Fruit fly (Drosophila melanogaster) whole organism, embryonic: ENCODE data around the gene Tailor.

Source experiments
- B-H1 ChIP-seq: fragments of 200-800 bp; sonication (Bioruptor generic); IDR thresholded peaks from 3 replicates; pipeline ENCODE4 v1.3.6; 2022; ENCODE audit warnings: missing biosample characterization, missing genetic modification characterization
- B-H2 ChIP-seq: fragments of 200-800 bp; sonication (Bioruptor generic); optimal IDR thresholded peaks from 2 replicates; lab custom pipeline; 2018; ENCODE audit warnings: missing biosample characterization, mild to moderate bottlenecking, missing genetic modification characterization
- Blimp-1 ChIP-seq: fragments of 200-800 bp; sonication (Bioruptor generic); optimal IDR thresholded peaks from 3 replicates; lab custom pipeline; 2018; ENCODE audit warnings: missing biosample characterization, missing genetic modification characterization, mild to moderate bottlenecking, moderate library complexity, missing genetic modification reagents
- BtbVII ChIP-seq: fragments of 200-800 bp; sonication (Bioruptor generic); optimal IDR thresholded peaks from 3 replicates; lab custom pipeline; 2017; ENCODE audit warnings: missing biosample characterization, mild to moderate bottlenecking, missing genetic modification characterization
- CG1024 ChIP-seq: fragments of 200-800 bp; sonication (Bioruptor generic); IDR thresholded peaks from 2 replicates; pipeline ENCODE4 v1.3.6; 2022; ENCODE audit warnings: missing biosample characterization, missing genetic modification characterization
- CG11247 ChIP-seq: fragments of 200-800 bp; sonication (Bioruptor generic); IDR thresholded peaks from 2 replicates; pipeline ENCODE4 v1.3.6; 2022; ENCODE audit warnings: missing biosample characterization, missing genetic modification characterization
- CG13123 ChIP-seq: fragments of 200-800 bp; sonication (Bioruptor generic); optimal IDR thresholded peaks from 2 replicates; lab custom pipeline; 2016; ENCODE audit warnings: missing biosample characterization, missing genetic modification characterization
- CG15073 ChIP-seq: fragments of 200-800 bp; sonication (Bioruptor generic); optimal IDR thresholded peaks from 2 replicates; lab custom pipeline; 2016; ENCODE audit warnings: missing biosample characterization, missing genetic modification characterization
- CG15601 ChIP-seq: fragments of 200-800 bp; sonication (Bioruptor generic); optimal IDR thresholded peaks from 3 replicates; lab custom pipeline; 2019; ENCODE audit warnings: missing biosample characterization, mild to moderate bottlenecking, missing genetic modification characterization, moderate library complexity
- CG17612 ChIP-seq: fragments of 200-800 bp; sonication (Bioruptor generic); IDR thresholded peaks from 2 replicates; pipeline ENCODE4 v1.3.6; 2022; ENCODE audit warnings: missing biosample characterization, missing genetic modification characterization
- CG1792 ChIP-seq: fragments of 200-800 bp; sonication (Bioruptor generic); optimal IDR thresholded peaks from 2 replicates; lab custom pipeline; 2016; ENCODE audit warnings: missing biosample characterization, missing genetic modification characterization
- CG1832 ChIP-seq: fragments of 200-800 bp; sonication (Bioruptor generic); optimal IDR thresholded peaks from 2 replicates; lab custom pipeline; 2017; ENCODE audit warnings: missing biosample characterization, mild to moderate bottlenecking, missing genetic modification characterization, inconsistent platforms
- CG2199 ChIP-seq: fragments of 200-800 bp; sonication (Bioruptor generic); IDR thresholded peaks from 3 replicates; pipeline ENCODE4 v1.3.6; 2022; ENCODE audit warnings: missing biosample characterization, missing genetic modification characterization
- CG2712 ChIP-seq: fragments of 200-800 bp; optimal IDR thresholded peaks from 3 replicates; lab custom pipeline; 2019; ENCODE audit warnings: missing biosample characterization, mild to moderate bottlenecking, missing genetic modification characterization, moderate library complexity
- CG3281 ChIP-seq: fragments of 200-800 bp; sonication (Bioruptor generic); optimal IDR thresholded peaks from 3 replicates; lab custom pipeline; 2017; ENCODE audit warnings: missing biosample characterization, mild to moderate bottlenecking, missing genetic modification characterization
- CG6765 ChIP-seq: fragments of 200-800 bp; sonication (Bioruptor generic); optimal IDR thresholded peaks from 3 replicates; lab custom pipeline; 2017; ENCODE audit warnings: missing biosample characterization, mild to moderate bottlenecking, missing genetic modification characterization
- CG7271 ChIP-seq: fragments of 200-800 bp; sonication (Bioruptor generic); optimal IDR thresholded peaks from 2 replicates; lab custom pipeline; 2018; ENCODE audit warnings: missing biosample characterization, mild to moderate bottlenecking, missing genetic modification characterization, moderate library complexity
- CG8478 ChIP-seq: fragments of >200 bp; optimal IDR thresholded peaks from 2 replicates; lab custom pipeline; 2018
- Camta ChIP-seq: fragments of 200-800 bp; sonication (Bioruptor generic); optimal IDR thresholded peaks from 2 replicates; lab custom pipeline; 2016; ENCODE audit warnings: missing biosample characterization, missing genetic modification characterization
- Dek ChIP-seq: fragments of 200-800 bp; sonication (Bioruptor generic); optimal IDR thresholded peaks from 3 replicates; lab custom pipeline; 2019; ENCODE audit warnings: missing biosample characterization, mild to moderate bottlenecking, missing genetic modification characterization, moderate library complexity
- Elba2 ChIP-seq: fragments of 200-800 bp; sonication (Bioruptor generic); optimal IDR thresholded peaks from 3 replicates; lab custom pipeline; 2016; ENCODE audit warnings: missing biosample characterization, missing genetic modification characterization
- Hmr ChIP-seq: fragments of 200-800 bp; sonication (Bioruptor generic); optimal IDR thresholded peaks from 3 replicates; lab custom pipeline; 2017; ENCODE audit warnings: mild to moderate bottlenecking, missing biosample characterization, missing genetic modification reagents, missing genetic modification characterization
- Neu2 ChIP-seq: fragments of 200-800 bp; sonication (Bioruptor generic); optimal IDR thresholded peaks from 3 replicates; lab custom pipeline; 2016; ENCODE audit warnings: missing biosample characterization, missing genetic modification characterization, borderline replicate concordance
- Nf-YB ChIP-seq: fragments of 200-800 bp; sonication (Bioruptor generic); optimal IDR thresholded peaks from 3 replicates; lab custom pipeline; 2019; ENCODE audit warnings: missing biosample characterization, mild to moderate bottlenecking, missing genetic modification characterization, moderate library complexity
- Oli ChIP-seq: fragments of 200-800 bp; sonication (Bioruptor generic); optimal IDR thresholded peaks from 2 replicates; lab custom pipeline; 2018; ENCODE audit warnings: missing biosample characterization, mild to moderate bottlenecking, missing genetic modification characterization, moderate library complexity
- Ravus ChIP-seq: fragments of 200-800 bp; sonication (Bioruptor generic); IDR thresholded peaks from 2 replicates; pipeline ENCODE4 v1.3.6; 2022; ENCODE audit warnings: missing biosample characterization, missing genetic modification characterization
- YL-1 ChIP-seq: fragments of 200-800 bp; sonication (Bioruptor generic); optimal IDR thresholded peaks from 3 replicates; lab custom pipeline; 2017; ENCODE audit warnings: missing biosample characterization, mild to moderate bottlenecking, missing genetic modification characterization
- abd-A ChIP-seq: fragments of 200-800 bp; sonication (Bioruptor generic); optimal IDR thresholded peaks from 3 replicates; lab custom pipeline; 2019; ENCODE audit warnings: missing biosample characterization, mild to moderate bottlenecking, missing genetic modification characterization, moderate library complexity
- ap ChIP-seq: fragments of 200-800 bp; sonication (Bioruptor generic); IDR thresholded peaks from 2 replicates; pipeline ENCODE4 v1.3.6; 2022; ENCODE audit warnings: missing biosample characterization, missing genetic modification characterization
- ase ChIP-seq: fragments of 200-800 bp; sonication (Bioruptor generic); IDR thresholded peaks from 3 replicates; pipeline ENCODE4 v1.3.6; 2022; ENCODE audit warnings: missing biosample characterization, missing genetic modification characterization
- bab2 ChIP-seq: fragments of 200-800 bp; sonication (Bioruptor generic); optimal IDR thresholded peaks from 2 replicates; lab custom pipeline; 2016; ENCODE audit warnings: missing biosample characterization, missing genetic modification characterization
- btn ChIP-seq: fragments of 200-800 bp; sonication (Bioruptor generic); optimal IDR thresholded peaks from 2 replicates; lab custom pipeline; 2016; ENCODE audit warnings: missing biosample characterization, missing genetic modification characterization
- ewg ChIP-seq: fragments of 200-800 bp; sonication (Bioruptor generic); optimal IDR thresholded peaks from 3 replicates; lab custom pipeline; 2017; ENCODE audit warnings: mild to moderate bottlenecking, missing biosample characterization, missing genetic modification reagents, missing genetic modification characterization
- gce ChIP-seq: fragments of 200-800 bp; sonication (Bioruptor generic); IDR thresholded peaks from 3 replicates; pipeline ENCODE4 v1.3.6; 2022; ENCODE audit warnings: missing biosample characterization, missing genetic modification characterization
- grn ChIP-seq: fragments of 200-800 bp; sonication (Bioruptor generic); optimal IDR thresholded peaks from 3 replicates; lab custom pipeline; 2017; ENCODE audit warnings: missing biosample characterization, missing genetic modification characterization
- klu ChIP-seq: fragments of 200-800 bp; sonication (Bioruptor generic); IDR thresholded peaks from 2 replicates; pipeline ENCODE4 v1.3.6; 2022; ENCODE audit warnings: missing biosample characterization, missing genetic modification characterization
- mld ChIP-seq: fragments of 200-800 bp; sonication (Bioruptor generic); IDR thresholded peaks from 3 replicates; pipeline ENCODE4 v1.3.6; 2022; ENCODE audit warnings: missing biosample characterization, missing genetic modification characterization; ENCODE audit not compliant: partially characterized antibody
- nmo ChIP-seq: fragments of 200-800 bp; sonication (Bioruptor generic); optimal IDR thresholded peaks from 2 replicates; lab custom pipeline; 2018; ENCODE audit warnings: missing biosample characterization, mild to moderate bottlenecking, missing genetic modification characterization, moderate library complexity
- pan ChIP-seq, 4 experiments: fragments of >200 bp in 3 of 4; fragments of 200-800 bp in 1 of 4; sonication (Bioruptor generic) in 1 of 4; optimal IDR thresholded peaks in 3 of 4; IDR thresholded peaks in 1 of 4; 2 replicates each; pipeline versions ENCODE4 v1.3.6 to Lab custom; 2017 to 2022; ENCODE audit warnings: missing biosample characterization in 2 of 4, missing genetic modification characterization in 2 of 4, mixed read lengths in 1 of 4
- pfk ChIP-seq: fragments of 200-800 bp; sonication (Bioruptor generic); optimal IDR thresholded peaks from 2 replicates; lab custom pipeline; 2018; ENCODE audit warnings: missing biosample characterization, mild to moderate bottlenecking, missing genetic modification characterization, moderate library complexity
- prd ChIP-seq, 3 experiments: fragments of >200 bp in 2 of 3; fragments of 200-800 bp in 1 of 3; sonication (Bioruptor generic) in 1 of 3; optimal IDR thresholded peaks in 2 of 3; IDR thresholded peaks in 1 of 3; 2 replicates in 2 of 3; 3 replicates in 1 of 3; pipeline versions ENCODE4 v1.3.6 to Lab custom; 2017 to 2022; ENCODE audit warnings: missing biosample characterization in 1 of 3, missing genetic modification characterization in 1 of 3
- psq ChIP-seq: fragments of 200-800 bp; sonication (Bioruptor generic); optimal IDR thresholded peaks from 2 replicates; lab custom pipeline; 2017; ENCODE audit warnings: missing biosample characterization, missing genetic modification characterization
- seq ChIP-seq: fragments of 200-800 bp; sonication (Bioruptor generic); IDR thresholded peaks from 2 replicates; pipeline ENCODE4 v1.3.6; 2022; ENCODE audit warnings: missing biosample characterization, missing genetic modification characterization
- vnd ChIP-seq: fragments of 200-800 bp; sonication (Bioruptor generic); IDR thresholded peaks from 3 replicates; pipeline ENCODE4 v1.3.6; 2022; ENCODE audit warnings: missing biosample characterization, missing genetic modification characterization; ENCODE audit not compliant: partially characterized antibody
- wek ChIP-seq: fragments of 200-800 bp; sonication (Bioruptor generic); optimal IDR thresholded peaks from 3 replicates; lab custom pipeline; 2018; ENCODE audit warnings: missing biosample characterization, mild to moderate bottlenecking, missing genetic modification characterization, moderate library complexity
- z ChIP-seq: fragments of 200-800 bp; sonication (Bioruptor generic); IDR thresholded peaks from 3 replicates; pipeline ENCODE4 v1.3.6; 2022; ENCODE audit warnings: missing biosample characterization, missing genetic modification characterization

Gene Tailor

dm6 chr3R:7087201-7087505 lies 1.3 kb upstream of the Tailor start (continued):
- TF ChIP-seq seq (GFP tag; lab: Robert Waterston, UW) (no peak), mld (GFP tag; lab: Robert Waterston, UW) (0 out of 3 replicates have a peak, but pooled peaks have one; percentile 27), Elba2 (GFP tag; lab: Kevin White, UChicago) (no peak), ewg (no peak), psq (GFP tag; lab: Kevin White, UChicago) (no peak), CG1832 (GFP tag; lab: Kevin White, UChicago) (no peak)

DNA sequence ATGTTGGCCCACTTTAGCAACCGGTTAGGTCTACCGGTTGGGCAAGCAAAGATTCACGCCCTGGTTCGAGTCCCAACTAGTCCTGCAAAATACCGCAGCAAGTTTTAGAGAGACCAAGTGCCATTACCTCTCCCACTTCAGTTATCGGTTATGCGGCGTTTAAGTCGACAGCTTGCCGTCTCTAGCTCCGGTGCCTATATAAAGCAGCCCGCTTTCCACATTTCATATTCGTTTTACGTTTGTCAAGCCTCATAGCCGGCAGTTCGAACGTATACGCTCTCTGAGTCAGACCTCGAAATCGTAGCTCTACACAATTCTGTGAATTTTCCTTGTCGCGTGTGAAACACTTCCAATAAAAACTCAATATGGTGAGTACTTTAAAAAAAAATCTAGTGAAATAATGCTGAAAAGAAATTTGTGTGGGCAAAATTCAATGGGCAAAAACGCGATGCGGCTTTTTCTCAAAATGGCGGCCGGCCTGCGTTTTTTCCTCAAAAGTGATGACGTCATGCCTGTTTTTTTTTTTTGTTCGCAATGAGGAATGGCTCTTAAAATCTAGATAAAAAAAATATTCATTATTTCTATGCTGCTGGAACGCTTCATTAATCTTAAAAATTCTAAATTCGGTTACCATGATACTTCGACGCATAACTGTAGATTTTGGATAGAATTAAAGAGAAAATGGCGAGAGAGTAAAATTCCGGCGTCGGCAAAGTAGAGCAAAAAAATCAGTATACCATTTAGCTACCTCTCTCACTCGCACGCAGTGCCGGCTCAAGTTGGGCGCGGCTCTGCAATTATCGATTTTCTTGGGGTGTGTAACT lies 706 bp upstream of the Tailor start, which contains the start of gene alphaTub84B:
TSS of gene alphaTub84B (plus strand) at position 223 of the 824 bp plus-strand sequence.
- TF ChIP-seq prd (optimal IDR thresholded peaks at IDR 0.05; lab: Kevin White, UChicago) (no peak), prd (GFP tag; IDR thresholded peaks at IDR 0.05; lab: Robert Waterston, UW) (peak; percentile 23; the same call in 1 of the 3 replicates), Dek (tag; lab: Kevin White, UChicago) (peak; percentile 64), YL-1 (GFP tag; lab: Kevin White, UChicago) (peak; percentile 90), BtbVII (peak; percentile 91), Neu2 (GFP tag; lab: Kevin White, UChicago) (peak; percentile 51), pan (optimal IDR thresholded peaks at IDR 0.05; lab: Kevin White, UChicago) (no peak), pan (GFP tag; optimal IDR thresholded peaks at IDR 0.05 in 1 of 2, IDR thresholded peaks at IDR 0.05 in 1 of 2) (peak in 1 of 2 experiments; percentile 59), vnd (GFP tag; lab: Robert Waterston, UW) (no peak), CG15073 (no peak), Oli (tag; lab: Kevin White, UChicago) (peak; percentile 20), klu (GFP tag; lab: Robert Waterston, UW) (no peak), CG11247 (GFP tag; lab: Robert Waterston, UW) (peak; percentile 65), gce (peak; percentile 59; the same call in 1 of the 3 replicates), nmo (GFP tag; lab: Kevin White, UChicago) (peak; percentile 30), abd-A (peak; percentile 9), CG17612 (GFP tag; lab: Robert Waterston, UW) (no peak; the same call in 1 of the 2 replicates), CG8478 (no peak), CG6765 (GFP tag; lab: Kevin White, UChicago) (peak; percentile 74), B-H2 (GFP tag; lab: Kevin White, UChicago) (peak; percentile 45), Hmr (GFP tag; lab: Kevin White, UChicago) (peak; percentile 75), seq (GFP tag; lab: Robert Waterston, UW) (peak; percentile 44; the same call in 1 of the 2 replicates), CG1792 (GFP tag; lab: Kevin White, UChicago) (peak; percentile 53), CG15601 (tag; lab: Kevin White, UChicago) (peak; percentile 55), grn (GFP tag; lab: Kevin White, UChicago) (peak; percentile 62), CG2712 (peak; percentile 56), CG2199 (GFP tag; lab: Robert Waterston, UW) (peak; percentile 85; the same call in 2 of the 3 replicates), Camta (peak; percentile 69), bab2 (peak; percentile 48), pfk (peak; percentile 57), Ravus (GFP tag; lab: Robert Waterston, UW) (no peak), wek (peak; percentile 70), z (GFP tag; lab: Robert Waterston, UW) (no peak), Blimp-1 (GFP tag; lab: Kevin White, UChicago) (peak; percentile 48), CG13123 (peak; percentile 56), ap (GFP tag; lab: Robert Waterston, UW) (no peak), CG3281 (GFP tag; lab: Kevin White, UChicago) (peak; percentile 63), B-H1 (GFP tag; lab: Robert Waterston, UW) (no peak; the same call in 2 of the 3 replicates), ase (GFP tag; lab: Robert Waterston, UW) (peak; percentile 46; the same call in 1 of the 3 replicates), Nf-YB (peak; percentile 26), btn (GFP tag; lab: Kevin White, UChicago) (peak; percentile 67), CG1024 (no peak; the same call in 1 of the 2 replicates), CG7271 (peak; percentile 35)
